Fruit fly (Drosophila melanogaster): ENCODE results near the gene CG12713.

Gene CG12713

dm6 chr3L:15844577-15844976, 12.3 kb downstream of the CG12713 start (continued):
- no peak for TF ChIP-seq Xbp1 (GFP tag; optimal IDR thresholded peaks at IDR 0.05)
- TF ChIP-seq Stat92E (GFP tag; optimal IDR thresholded peaks at IDR 0.05), result no peak
- no peak for TF ChIP-seq Dll (GFP tag; IDR thresholded peaks at IDR 0.05; ENCODE audit: partially characterized antibody)
- no peak for TF ChIP-seq al (GFP tag; IDR thresholded peaks at IDR 0.05)
- peak; percentile 30 for TF ChIP-seq nmo (GFP tag; optimal IDR thresholded peaks at IDR 0.05)
- TF ChIP-seq corto (GFP tag; optimal IDR thresholded peaks at IDR 0.05), result no peak
- peak; percentile 0 for TF ChIP-seq Abd-B (GFP tag; optimal IDR thresholded peaks at IDR 0.05)
- TF ChIP-seq CG7839 (tag; optimal IDR thresholded peaks at IDR 0.05), result peak; percentile 27
- TF ChIP-seq CG18262 (tag; optimal IDR thresholded peaks at IDR 0.05), result peak; percentile 63
- no peak for TF ChIP-seq CG9932 (GFP tag; IDR thresholded peaks at IDR 0.05)
- TF ChIP-seq ab (GFP tag; optimal IDR thresholded peaks at IDR 0.05), result no peak
- no peak for TF ChIP-seq ci (GFP tag; IDR thresholded peaks at IDR 0.05)
- peak; percentile 22 for TF ChIP-seq CG10267 (tag; optimal IDR thresholded peaks at IDR 0.05)
- peak; percentile 39 for TF ChIP-seq phol (tag; optimal IDR thresholded peaks at IDR 0.05)
- no peak for TF ChIP-seq CG15514 (GFP tag; optimal IDR thresholded peaks at IDR 0.05)
- no peak for TF ChIP-seq danr (GFP tag; IDR thresholded peaks at IDR 0.05)
- TF ChIP-seq CG2889 (GFP tag; IDR thresholded peaks at IDR 0.05), result no peak
- TF ChIP-seq CG12219 (GFP tag; optimal IDR thresholded peaks at IDR 0.05), result no peak
- TF ChIP-seq Lpt (GFP tag; optimal IDR thresholded peaks at IDR 0.05), result no peak
- no peak for TF ChIP-seq CG17186 (GFP tag; optimal IDR thresholded peaks at IDR 0.05)
- no peak for TF ChIP-seq sna (GFP tag; IDR thresholded peaks at IDR 0.05; ENCODE audit: partially characterized antibody)
- no peak for TF ChIP-seq Dp (GFP tag; optimal IDR thresholded peaks at IDR 0.05)
- TF ChIP-seq CG14710 (tag; optimal IDR thresholded peaks at IDR 0.05), result peak; percentile 35
- no peak for TF ChIP-seq gcm2 (GFP tag; optimal IDR thresholded peaks at IDR 0.05)
- TF ChIP-seq zf30C (GFP tag; optimal IDR thresholded peaks at IDR 0.05), result peak; percentile 3
- peak; percentile 42 for TF ChIP-seq CG9727 (GFP tag; optimal IDR thresholded peaks at IDR 0.05)
- peak; percentile 1 for TF ChIP-seq CG4820 (GFP tag; optimal IDR thresholded peaks at IDR 0.05)
- TF ChIP-seq emc (GFP tag; optimal IDR thresholded peaks at IDR 0.05), result no peak
- TF ChIP-seq CG30020 (tag; optimal IDR thresholded peaks at IDR 0.05), result no peak
- TF ChIP-seq Chrac-16 (GFP tag; optimal IDR thresholded peaks at IDR 0.05), result no peak
- TF ChIP-seq Ptx1 (GFP tag; IDR thresholded peaks at IDR 0.05), result no peak
- no peak for TF ChIP-seq Opbp (GFP tag; IDR thresholded peaks at IDR 0.05; ENCODE audit: partially characterized antibody)
- no peak for TF ChIP-seq Hmr (GFP tag; optimal IDR thresholded peaks at IDR 0.05)
- TF ChIP-seq CG14667 (GFP tag; IDR thresholded peaks at IDR 0.05), result no peak
- peak; percentile 10 for TF ChIP-seq CG10209 (GFP tag; optimal IDR thresholded peaks at IDR 0.05)
- TF ChIP-seq bcd (GFP tag; optimal IDR thresholded peaks at IDR 0.05), result peak; percentile 5
- TF ChIP-seq cato (GFP tag; optimal IDR thresholded peaks at IDR 0.05; ENCODE audit: borderline replicate concordance), result no peak
- TF ChIP-seq MESR4 (GFP tag; optimal IDR thresholded peaks at IDR 0.05), result no peak
- no peak for TF ChIP-seq Spps (tag; optimal IDR thresholded peaks at IDR 0.05)
- no peak for TF ChIP-seq Nf-YB (GFP tag; optimal IDR thresholded peaks at IDR 0.05)
- TF ChIP-seq CG31365 (tag; optimal IDR thresholded peaks at IDR 0.05), result no peak
- no peak for TF ChIP-seq CG2875 (GFP tag; optimal IDR thresholded peaks at IDR 0.05)
- TF ChIP-seq Asciz (GFP tag; optimal IDR thresholded peaks at IDR 0.05), result no peak
- TF ChIP-seq CG11504 (tag; optimal IDR thresholded peaks at IDR 0.05), result peak; percentile 39
- TF ChIP-seq dmrt11E (tag; optimal IDR thresholded peaks at IDR 0.05), result peak; percentile 55
- TF ChIP-seq klu (GFP tag; IDR thresholded peaks at IDR 0.05), result no peak
- TF ChIP-seq bsh (GFP tag; optimal IDR thresholded peaks at IDR 0.05), result no peak
- TF ChIP-seq Dip2 (GFP tag; IDR thresholded peaks at IDR 0.05), result no peak
- peak; percentile 17 for TF ChIP-seq tio (GFP tag; optimal IDR thresholded peaks at IDR 0.05)
- TF ChIP-seq Hr3 (GFP tag; optimal IDR thresholded peaks at IDR 0.05), result no peak

Measured in whole organism, embryonic.